Fruit fly (Drosophila melanogaster) whole organism, prepupa: ENCODE results near the gene Set8.

Source experiments
- Blimp-1 ChIP-seq: fragments of 200-800 bp; sonication (Bioruptor generic); optimal IDR thresholded peaks from 3 replicates; lab custom pipeline; 2017; ENCODE audit warnings: missing biosample characterization, missing genetic modification characterization, mild to moderate bottlenecking, moderate library complexity, missing genetic modification reagents
- CG11294 ChIP-seq: fragments of 200-800 bp; sonication (Bioruptor generic); IDR thresholded peaks from 2 replicates; pipeline ENCODE4 v1.3.6; 2022; ENCODE audit warnings: missing biosample characterization, missing genetic modification characterization
- CG11762 ChIP-seq: fragments of 200-800 bp; sonication (Bioruptor generic); optimal IDR thresholded peaks from 3 replicates; lab custom pipeline; 2016; ENCODE audit warnings: missing biosample characterization, missing genetic modification characterization; ENCODE audit not compliant: insufficient read depth
- CG1621 ChIP-seq: fragments of 200-800 bp; sonication (Bioruptor generic); optimal IDR thresholded peaks from 3 replicates; lab custom pipeline; 2018; ENCODE audit warnings: missing biosample characterization, mild to moderate bottlenecking, missing genetic modification characterization
- CG16779 ChIP-seq: fragments of 200-800 bp; sonication (Bioruptor generic); optimal IDR thresholded peaks from 3 replicates; lab custom pipeline; 2017; ENCODE audit warnings: missing biosample characterization, mild to moderate bottlenecking, missing genetic modification characterization
- CG3032 ChIP-seq: fragments of 200-800 bp; optimal IDR thresholded peaks from 2 replicates; lab custom pipeline; 2019; ENCODE audit warnings: missing biosample characterization, mild to moderate bottlenecking, missing genetic modification characterization, moderate library complexity
- CG31627 ChIP-seq: fragments of 200-800 bp; sonication (Bioruptor generic); optimal IDR thresholded peaks from 3 replicates; lab custom pipeline; 2016; ENCODE audit warnings: missing biosample characterization, missing genetic modification characterization
- CG34406 ChIP-seq: fragments of 200-800 bp; sonication (Bioruptor generic); optimal IDR thresholded peaks from 3 replicates; lab custom pipeline; 2016; ENCODE audit warnings: missing biosample characterization, missing genetic modification characterization
- CG4318 ChIP-seq: fragments of 200-800 bp; sonication (Bioruptor generic); optimal IDR thresholded peaks from 3 replicates; lab custom pipeline; 2017; ENCODE audit warnings: missing biosample characterization, mild to moderate bottlenecking, missing genetic modification characterization
- CG6792 ChIP-seq: fragments of 200-800 bp; sonication (Bioruptor generic); optimal IDR thresholded peaks from 3 replicates; lab custom pipeline; 2016; ENCODE audit warnings: missing biosample characterization, missing genetic modification characterization
- CG6808 ChIP-seq: fragments of 200-800 bp; sonication (Bioruptor generic); optimal IDR thresholded peaks from 3 replicates; lab custom pipeline; 2017; ENCODE audit warnings: missing biosample characterization, missing genetic modification characterization, mild to moderate bottlenecking, moderate library complexity, missing genetic modification reagents
- CG8319 ChIP-seq: fragments of 200-800 bp; sonication (Bioruptor generic); optimal IDR thresholded peaks from 3 replicates; lab custom pipeline; 2016; ENCODE audit warnings: missing biosample characterization, missing genetic modification characterization
- CG9139 ChIP-seq: fragments of 200-800 bp; sonication (Bioruptor generic); optimal IDR thresholded peaks from 3 replicates; lab custom pipeline; 2017; ENCODE audit warnings: missing biosample characterization, mild to moderate bottlenecking, missing genetic modification characterization
- Eip75B ChIP-seq: fragments of 200-800 bp; sonication (Bioruptor generic); optimal IDR thresholded peaks from 3 replicates; lab custom pipeline; 2016; ENCODE audit warnings: missing biosample characterization, missing genetic modification characterization
- Eip78C ChIP-seq: fragments of 200-800 bp; sonication (Bioruptor generic); peaks from one replicate; lab custom pipeline; 2016; ENCODE audit warnings: missing biosample characterization, missing genetic modification characterization
- Eip93F ChIP-seq: fragments of 200-800 bp; sonication (Bioruptor generic); optimal IDR thresholded peaks from 2 replicates; lab custom pipeline; 2016; ENCODE audit warnings: missing biosample characterization, mild to moderate bottlenecking, missing genetic modification characterization
- Ets21C ChIP-seq: fragments of 200-800 bp; sonication (Bioruptor generic); optimal IDR thresholded peaks from 3 replicates; lab custom pipeline; 2016; ENCODE audit warnings: missing biosample characterization, missing genetic modification characterization
- Ets96B ChIP-seq: fragments of 200-800 bp; optimal IDR thresholded peaks from 2 replicates; lab custom pipeline; 2019; ENCODE audit warnings: missing biosample characterization, mild to moderate bottlenecking, missing genetic modification characterization, moderate library complexity
- Hr38 ChIP-seq: sonication (Bioruptor generic); optimal IDR thresholded peaks from 2 replicates; lab custom pipeline; 2016; ENCODE audit warnings: missing biosample characterization, missing genetic modification characterization
- Hr39 ChIP-seq: fragments of 200-800 bp; sonication (Bioruptor generic); optimal IDR thresholded peaks from 2 replicates; lab custom pipeline; 2016; ENCODE audit warnings: missing biosample characterization, missing genetic modification characterization
- Lpt ChIP-seq: fragments of 200-800 bp; sonication (Bioruptor generic); optimal IDR thresholded peaks from 3 replicates; lab custom pipeline; 2016; ENCODE audit warnings: missing biosample characterization, missing genetic modification characterization
- Met ChIP-seq: fragments of 200-800 bp; sonication (Bioruptor generic); optimal IDR thresholded peaks from 3 replicates; lab custom pipeline; 2016; ENCODE audit warnings: missing biosample characterization, missing genetic modification characterization
- OdsH ChIP-seq: fragments of 200-800 bp; sonication (Bioruptor generic); optimal IDR thresholded peaks from 3 replicates; lab custom pipeline; 2016; ENCODE audit warnings: missing biosample characterization, missing genetic modification characterization
- Smox ChIP-seq: fragments of 200-800 bp; sonication (Bioruptor generic); optimal IDR thresholded peaks from 3 replicates; lab custom pipeline; 2016; ENCODE audit warnings: missing biosample characterization, missing genetic modification characterization
- Sox102F ChIP-seq: fragments of 200-800 bp; sonication (Bioruptor generic); optimal IDR thresholded peaks from 2 replicates; lab custom pipeline; 2016; ENCODE audit warnings: missing biosample characterization, mild to moderate bottlenecking, missing genetic modification characterization
- Sox15 ChIP-seq: fragments of 200-800 bp; sonication (Bioruptor generic); optimal IDR thresholded peaks from 3 replicates; lab custom pipeline; 2016; ENCODE audit warnings: missing biosample characterization, missing genetic modification characterization
- achi ChIP-seq: fragments of 200-800 bp; sonication (Bioruptor generic); optimal IDR thresholded peaks from 3 replicates; lab custom pipeline; 2016; ENCODE audit warnings: missing biosample characterization, missing genetic modification characterization
- dac ChIP-seq: fragments of 200-800 bp; sonication (Bioruptor generic); optimal IDR thresholded peaks from 2 replicates; lab custom pipeline; 2017; ENCODE audit warnings: missing biosample characterization, mild to moderate bottlenecking, missing genetic modification characterization
- eg ChIP-seq: fragments of 200-800 bp; sonication (Bioruptor generic); IDR thresholded peaks from 3 replicates; pipeline ENCODE4 v1.3.6; 2022; ENCODE audit warnings: missing biosample characterization, missing genetic modification characterization
- esn ChIP-seq: fragments of 200-800 bp; sonication (Bioruptor generic); optimal IDR thresholded peaks from 2 replicates; lab custom pipeline; 2016; ENCODE audit warnings: missing biosample characterization, mild to moderate bottlenecking, missing genetic modification characterization, moderate library complexity
- fd59A ChIP-seq: fragments of 200-800 bp; sonication (Bioruptor generic); optimal IDR thresholded peaks from 2 replicates; lab custom pipeline; 2017; ENCODE audit warnings: missing biosample characterization, mild to moderate bottlenecking, missing genetic modification characterization, missing genetic modification reagents
- fkh ChIP-seq: fragments of 200-800 bp; sonication (Bioruptor generic); optimal IDR thresholded peaks from 3 replicates; lab custom pipeline; 2017; ENCODE audit warnings: missing biosample characterization, mild to moderate bottlenecking, missing genetic modification characterization, moderate library complexity
- net ChIP-seq: fragments of 200-800 bp; sonication (Bioruptor generic); optimal IDR thresholded peaks from 3 replicates; lab custom pipeline; 2016; ENCODE audit warnings: missing biosample characterization, missing genetic modification characterization
- pdm3 ChIP-seq: fragments of 200-800 bp; sonication (Bioruptor generic); optimal IDR thresholded peaks from 3 replicates; lab custom pipeline; 2016; ENCODE audit warnings: missing biosample characterization, missing genetic modification characterization
- salr ChIP-seq, 2 experiments: fragments of 200-800 bp; sonication (Bioruptor generic); optimal IDR thresholded peaks; 3 replicates each; lab custom pipeline; 2016 to 2018; ENCODE audit warnings: missing biosample characterization in 2 of 2, missing genetic modification characterization in 2 of 2, mild to moderate bottlenecking in 1 of 2
- spab ChIP-seq: fragments of 200-800 bp; sonication (Bioruptor generic); optimal IDR thresholded peaks from 2 replicates; lab custom pipeline; 2017; ENCODE audit warnings: missing biosample characterization, mild to moderate bottlenecking, missing genetic modification characterization, missing genetic modification reagents
- ss ChIP-seq, 2 experiments: fragments of 200-800 bp; sonication (Bioruptor generic); optimal IDR thresholded peaks; 2 replicates in 1 of 2; 3 replicates in 1 of 2; lab custom pipeline; 2017 to 2018; ENCODE audit warnings: mild to moderate bottlenecking in 2 of 2, missing biosample characterization in 2 of 2, missing genetic modification characterization in 2 of 2, moderate library complexity in 1 of 2
- topi ChIP-seq: fragments of 200-800 bp; sonication (Bioruptor generic); optimal IDR thresholded peaks from 3 replicates; lab custom pipeline; 2016; ENCODE audit warnings: missing biosample characterization, missing genetic modification characterization
- vri ChIP-seq: fragments of 200-800 bp; sonication (Bioruptor generic); optimal IDR thresholded peaks from 3 replicates; lab custom pipeline; 2016; ENCODE audit warnings: missing biosample characterization, mild to moderate bottlenecking, missing genetic modification characterization

Set8 gene

dm6 chr3R:14327472-14328104, 11.8 kb downstream of the Set8 start, which contains the start of gene spn-B (continued):
- no peak for TF ChIP-seq Eip93F (GFP tag; lab: Kevin White, UChicago)
- TF ChIP-seq esn (GFP tag; lab: Kevin White, UChicago), result peak; percentile 89
- peak; percentile 47 for TF ChIP-seq CG11762 (GFP tag; lab: Kevin White, UChicago)
- peak; percentile 66 for TF ChIP-seq CG8319 (GFP tag; lab: Kevin White, UChicago)
- peak; percentile 15 for TF ChIP-seq fd59A (GFP tag; lab: Kevin White, UChicago)
- peak; percentile 83 for TF ChIP-seq topi (GFP tag; lab: Kevin White, UChicago)
- peak; percentile 68 for TF ChIP-seq CG34406 (GFP tag; lab: Kevin White, UChicago)
- TF ChIP-seq Blimp-1 (GFP tag; lab: Kevin White, UChicago), result peak; percentile 58
- no peak; the same call in 1 of the 2 replicates for TF ChIP-seq CG11294 (GFP tag; lab: Robert Waterston, UW)
- no peak for TF ChIP-seq CG16779 (tag; lab: Kevin White, UChicago)
- TF ChIP-seq CG1621 (tag; lab: Kevin White, UChicago), result peak; percentile 70
- peak; percentile 86 for TF ChIP-seq Eip75B (GFP tag; lab: Kevin White, UChicago)
- TF ChIP-seq pdm3 (GFP tag; lab: Kevin White, UChicago), result peak; percentile 81
- peak; percentile 80 for TF ChIP-seq CG6792 (GFP tag; lab: Kevin White, UChicago)
- TF ChIP-seq Ets21C (GFP tag; lab: Kevin White, UChicago), result peak; percentile 66
- TF ChIP-seq Lpt (GFP tag; lab: Kevin White, UChicago), result peak; percentile 62
- TF ChIP-seq Hr39 (GFP tag; lab: Kevin White, UChicago), result peak; percentile 74
- TF ChIP-seq CG31627 (GFP tag; lab: Kevin White, UChicago), result peak; percentile 77
- peak; percentile 87 for TF ChIP-seq Sox102F (GFP tag; lab: Kevin White, UChicago)
- peak; percentile 56 for TF ChIP-seq spab (GFP tag; lab: Kevin White, UChicago)
- TF ChIP-seq Smox (GFP tag; lab: Kevin White, UChicago), result peak; percentile 86
- peak; percentile 54 to 75 for TF ChIP-seq ss (GFP tag; optimal IDR thresholded peaks at IDR 0.05; lab: Kevin White, UChicago)
- TF ChIP-seq Hr38 (GFP tag; lab: Kevin White, UChicago), result no peak
- peak; percentile 73 for TF ChIP-seq Ets96B (tag; lab: Kevin White, UChicago)
- TF ChIP-seq Met (GFP tag; lab: Kevin White, UChicago), result peak; percentile 88
- TF ChIP-seq Sox15 (GFP tag; lab: Kevin White, UChicago), result peak; percentile 54
- TF ChIP-seq net, result peak; percentile 79
- peak; percentile 80 for TF ChIP-seq vri (GFP tag; lab: Kevin White, UChicago)
- peak; percentile 65 for TF ChIP-seq CG3032 (tag; lab: Kevin White, UChicago)
- TF ChIP-seq dac (GFP tag; lab: Kevin White, UChicago), result no peak
- TF ChIP-seq CG4318 (GFP tag; lab: Kevin White, UChicago), result no peak
- peak; percentile 82 for TF ChIP-seq eg (GFP tag; lab: Robert Waterston, UW)
- no peak for TF ChIP-seq CG9139 (GFP tag; lab: Kevin White, UChicago)
- peak; percentile 75 for TF ChIP-seq CG6808 (GFP tag; lab: Kevin White, UChicago)
- peak; percentile 78 for TF ChIP-seq achi
- TF ChIP-seq salr (GFP tag; optimal IDR thresholded peaks at IDR 0.05; lab: Kevin White, UChicago), result peak; percentile 8 to 44
- peak; percentile 75 for TF ChIP-seq fkh (GFP tag; lab: Kevin White, UChicago)
- TF ChIP-seq OdsH, result peak; percentile 75

dm6 chr3R:14329549-14329948, 13.7 kb downstream of the Set8 start:
- TF ChIP-seq ss (GFP tag; optimal IDR thresholded peaks at IDR 0.05; lab: Kevin White, UChicago), result no peak
- peak; percentile 15 for TF ChIP-seq Eip78C (GFP tag; lab: Kevin White, UChicago)
- no peak for TF ChIP-seq CG11762 (GFP tag; lab: Kevin White, UChicago)
